Worm (Caenorhabditis elegans) whole organism, young adult: ENCODE data around the gene mlcd-1.

Experiments
- B0035.1 ChIP-seq: sonication (generic microtip); optimal IDR thresholded peaks from 2 replicates; lab custom pipeline; 2016; ENCODE audit warnings: missing genetic modification characterization, mild to moderate bottlenecking, missing compliant biosample characterization, missing genotype, missing genetic modification reagents
- C17E4.6 ChIP-seq: fragments of 200-800 bp; sonication (Bioruptor generic); IDR thresholded peaks from 2 replicates; pipeline ENCODE4 v1.3.6; 2022; ENCODE audit warnings: missing genetic modification reagents, missing genetic modification characterization, missing compliant biosample characterization
- F22D6.2 ChIP-seq: sonication (generic microtip); optimal IDR thresholded peaks from 2 replicates; lab custom pipeline; 2016; ENCODE audit warnings: mild to moderate bottlenecking, missing genetic modification characterization, missing compliant biosample characterization
- F33H1.4 ChIP-seq: fragments of 200-800 bp; sonication (Bioruptor generic); IDR thresholded peaks from 2 replicates; pipeline ENCODE4 v1.3.6; 2022; ENCODE audit warnings: missing genetic modification reagents, missing genetic modification characterization, missing compliant biosample characterization
- F37B4.10 ChIP-seq: fragments of 200-800 bp; sonication (Bioruptor generic); IDR thresholded peaks from 2 replicates; pipeline ENCODE4 v1.3.6; 2022; ENCODE audit warnings: missing genetic modification characterization, missing compliant biosample characterization
- F39B2.1 ChIP-seq: fragments of 200-800 bp; sonication (Bioruptor generic); IDR thresholded peaks from 2 replicates; pipeline ENCODE4 v1.3.6; 2022; ENCODE audit warnings: missing genetic modification reagents, missing genetic modification characterization, missing compliant biosample characterization
- K11D2.4 ChIP-seq: fragments of 200-800 bp; sonication (Bioruptor generic); IDR thresholded peaks from 2 replicates; pipeline ENCODE4 v1.3.6; 2022; ENCODE audit warnings: missing genetic modification reagents, missing genetic modification characterization, missing compliant biosample characterization
- T07F8.4 ChIP-seq: sonication (generic microtip); optimal IDR thresholded peaks from 2 replicates; lab custom pipeline; 2016; ENCODE audit warnings: mild to moderate bottlenecking, missing genetic modification characterization, moderate library complexity, missing compliant biosample characterization
- Y79H2A.3 ChIP-seq: fragments of 200-800 bp; sonication (Bioruptor generic); conservative IDR thresholded peaks from 2 replicates; pipeline ENCODE4 v1.3.6; 2022; ENCODE audit warnings: missing genetic modification reagents, missing genetic modification characterization, missing compliant biosample characterization
- aptf-2 ChIP-seq: fragments of 200-800 bp; sonication (Bioruptor generic); conservative IDR thresholded peaks from 2 replicates; pipeline ENCODE4 v1.3.6; 2022; ENCODE audit warnings: missing genetic modification reagents, missing genetic modification characterization, missing compliant biosample characterization
- athp-1 ChIP-seq: sonication (generic microtip); optimal IDR thresholded peaks from 2 replicates; lab custom pipeline; 2017; ENCODE audit warnings: mild to moderate bottlenecking, missing genetic modification characterization, missing compliant biosample characterization
- bed-1 ChIP-seq: fragments of 200-800 bp; sonication (Bioruptor generic); IDR thresholded peaks from 2 replicates; pipeline ENCODE4 v1.3.6; 2022; ENCODE audit warnings: missing genetic modification reagents, missing genetic modification characterization, missing compliant biosample characterization
- bed-2 ChIP-seq: fragments of 200-800 bp; sonication (Bioruptor generic); IDR thresholded peaks from 2 replicates; pipeline ENCODE4 v1.3.6; 2022; ENCODE audit warnings: missing genetic modification reagents, missing genetic modification characterization, missing compliant biosample characterization
- cebp-1 ChIP-seq, 2 experiments: fragments of 200-800 bp in 1 of 2; sonication (Bioruptor generic) in 1 of 2; sonication (generic microtip) in 1 of 2; IDR thresholded peaks in 1 of 2; optimal IDR thresholded peaks in 1 of 2; 2 replicates each; pipeline versions ENCODE4 v1.3.6 to Lab custom; 2017 to 2022; ENCODE audit warnings: missing compliant biosample characterization in 2 of 2, missing genetic modification characterization in 2 of 2, mild to moderate bottlenecking in 1 of 2, missing genetic modification reagents in 1 of 2, moderate library complexity in 1 of 2
- cebp-2 ChIP-seq: fragments of 200-800 bp; sonication (Bioruptor generic); IDR thresholded peaks from 2 replicates; pipeline ENCODE4 v1.3.6; 2022; ENCODE audit warnings: missing genetic modification characterization, missing compliant biosample characterization
- ceh-27 ChIP-seq: fragments of 200-800 bp; sonication (Bioruptor generic); optimal IDR thresholded peaks from 2 replicates; lab custom pipeline; 2018; ENCODE audit warnings: mild to moderate bottlenecking, missing genetic modification characterization, moderate library complexity, missing compliant biosample characterization
- ceh-79 ChIP-seq: sonication (generic microtip); optimal IDR thresholded peaks from 2 replicates; lab custom pipeline; 2017; ENCODE audit warnings: mild to moderate bottlenecking, missing genetic modification characterization, missing compliant biosample characterization
- chd-7 ChIP-seq: sonication (generic microtip); optimal IDR thresholded peaks from 2 replicates; lab custom pipeline; 2016; ENCODE audit warnings: mild to moderate bottlenecking, missing genetic modification characterization, moderate library complexity, missing compliant biosample characterization
- die-1 ChIP-seq: sonication (generic microtip); optimal IDR thresholded peaks from 2 replicates; lab custom pipeline; 2016; ENCODE audit warnings: missing genotype, mild to moderate bottlenecking, missing genetic modification characterization, missing compliant biosample characterization
- dpff-1 ChIP-seq: sonication (generic microtip); optimal IDR thresholded peaks from 2 replicates; lab custom pipeline; 2017; ENCODE audit warnings: mild to moderate bottlenecking, missing genetic modification characterization, missing compliant biosample characterization
- dpl-1 ChIP-seq: fragments of 150-350 bp; optimal IDR thresholded peaks from 2 replicates; lab custom pipeline; 2014; ENCODE audit warnings: missing biosample characterization, missing genetic modification reagents, missing genetic modification characterization
- efl-1 ChIP-seq: fragments of 150-350 bp; optimal IDR thresholded peaks from 2 replicates; lab custom pipeline; 2014; ENCODE audit warnings: missing biosample characterization, missing genetic modification reagents, missing genetic modification characterization
- ekl-4 ChIP-seq: fragments of 200-800 bp; sonication (Bioruptor generic); IDR thresholded peaks from 2 replicates; pipeline ENCODE4 v1.3.6; 2022; ENCODE audit warnings: missing genetic modification reagents, missing genetic modification characterization, missing compliant biosample characterization
- ets-4 ChIP-seq: fragments of 200-800 bp; sonication (Bioruptor generic); optimal IDR thresholded peaks from 2 replicates; lab custom pipeline; 2018; ENCODE audit warnings: mild to moderate bottlenecking, missing genetic modification characterization, missing compliant biosample characterization
- hmg-1.2 ChIP-seq: fragments of 200-800 bp; sonication (Bioruptor generic); IDR thresholded peaks from 2 replicates; pipeline ENCODE4 v1.3.6; 2022; ENCODE audit warnings: missing genetic modification reagents, missing genetic modification characterization, missing compliant biosample characterization
- lag-1 ChIP-seq: fragments of 200-800 bp; sonication (Bioruptor generic); IDR thresholded peaks from 2 replicates; pipeline ENCODE4 v1.3.6; 2022; ENCODE audit warnings: missing genetic modification reagents, missing genetic modification characterization, missing compliant biosample characterization
- lin-26 ChIP-seq: fragments of 200-800 bp; sonication (Bioruptor generic); IDR thresholded peaks from 2 replicates; pipeline ENCODE4 v1.3.6; 2022; ENCODE audit warnings: missing genetic modification reagents, missing genetic modification characterization, missing compliant biosample characterization
- lin-35 ChIP-seq, 3 experiments: fragments of 150-350 bp in 2 of 3; sonication (generic microtip) in 1 of 3; optimal IDR thresholded peaks; 2 replicates each; lab custom pipeline; 2014 to 2018; ENCODE audit warnings: missing biosample characterization in 3 of 3, missing genetic modification characterization in 3 of 3, missing genetic modification reagents in 3 of 3
- lir-1 ChIP-seq: fragments of 200-800 bp; sonication (Bioruptor generic); conservative IDR thresholded peaks from 2 replicates; pipeline ENCODE4 v1.3.6; 2022; ENCODE audit warnings: missing genetic modification reagents, missing genetic modification characterization, missing compliant biosample characterization
- madf-3 ChIP-seq: fragments of 200-800 bp; sonication (Bioruptor generic); IDR thresholded peaks from 2 replicates; pipeline ENCODE4 v1.3.6; 2022; ENCODE audit warnings: missing genetic modification reagents, missing genetic modification characterization, missing compliant biosample characterization
- madf-6 ChIP-seq: fragments of 200-800 bp; sonication (Bioruptor generic); IDR thresholded peaks from 2 replicates; pipeline ENCODE4 v1.3.6; 2022; ENCODE audit warnings: missing genetic modification reagents, missing genetic modification characterization, missing compliant biosample characterization
- madf-8 ChIP-seq: fragments of 200-800 bp; sonication (Bioruptor generic); conservative IDR thresholded peaks from 2 replicates; pipeline ENCODE4 v1.3.6; 2022; ENCODE audit warnings: missing genetic modification reagents, missing genetic modification characterization, missing compliant biosample characterization
- mcd-1 ChIP-seq: fragments of 200-800 bp; sonication (Bioruptor generic); IDR thresholded peaks from 2 replicates; pipeline ENCODE4 v1.3.6; 2022; ENCODE audit warnings: missing genetic modification reagents, missing genetic modification characterization, missing compliant biosample characterization
- nfyb-1 ChIP-seq: fragments of 200-800 bp; sonication (Bioruptor generic); IDR thresholded peaks from 2 replicates; pipeline ENCODE4 v1.3.6; 2022; ENCODE audit warnings: missing genetic modification reagents, missing genetic modification characterization, missing compliant biosample characterization
- sea-2 ChIP-seq: fragments of 200-800 bp; sonication (Bioruptor generic); IDR thresholded peaks from 2 replicates; pipeline ENCODE4 v1.3.6; 2022; ENCODE audit warnings: missing genetic modification characterization, missing compliant biosample characterization
- snpc-1.1 ChIP-seq: sonication (generic microtip); optimal IDR thresholded peaks from 2 replicates; lab custom pipeline; 2017; ENCODE audit warnings: missing genetic modification characterization, mild to moderate bottlenecking, missing compliant biosample characterization, antibody characterized with exemption, moderate library complexity, missing genotype, missing genetic modification reagents; ENCODE audit not compliant: insufficient read depth
- snpc-1.3 ChIP-seq: sonication (generic microtip); optimal IDR thresholded peaks from 2 replicates; lab custom pipeline; 2017; ENCODE audit warnings: missing genetic modification characterization, mild to moderate bottlenecking, missing compliant biosample characterization, antibody characterized with exemption, moderate library complexity, missing genotype, missing genetic modification reagents; ENCODE audit not compliant: insufficient read depth
- snpc-3.4 ChIP-seq: sonication (generic microtip); optimal IDR thresholded peaks from 2 replicates; lab custom pipeline; 2017; ENCODE audit warnings: missing genetic modification characterization, mild to moderate bottlenecking, missing compliant biosample characterization, antibody characterized with exemption, moderate library complexity, missing genotype, missing genetic modification reagents
- snpc-4 ChIP-seq, 5 experiments: fragments of 150-350 bp in 1 of 5; sonication (generic microtip) in 4 of 5; optimal IDR thresholded peaks; 2 replicates each; lab custom pipeline; 2014 to 2018; ENCODE audit warnings: missing genetic modification characterization in 5 of 5, missing biosample characterization in 3 of 5, antibody characterized with exemption in 2 of 5, mild to moderate bottlenecking in 2 of 5, missing compliant biosample characterization in 2 of 5, missing genotype in 2 of 5, moderate library complexity in 2 of 5, missing genetic modification reagents in 1 of 5
- sptf-2 ChIP-seq: fragments of 200-800 bp; sonication (Bioruptor generic); optimal IDR thresholded peaks from 2 replicates; lab custom pipeline; 2018; ENCODE audit warnings: mild to moderate bottlenecking, missing genetic modification characterization, missing compliant biosample characterization
- tbp1 ChIP-seq: fragments of 200-800 bp; sonication (Bioruptor generic); optimal IDR thresholded peaks from 2 replicates; lab custom pipeline; 2018; ENCODE audit warnings: mild to moderate bottlenecking, missing genetic modification characterization, missing compliant biosample characterization
- tlf-1 ChIP-seq: fragments of 200-800 bp; sonication (Bioruptor generic); optimal IDR thresholded peaks from 2 replicates; lab custom pipeline; 2018; ENCODE audit warnings: mild to moderate bottlenecking, missing genetic modification characterization, missing compliant biosample characterization
- unc-130 ChIP-seq: sonication (generic microtip); optimal IDR thresholded peaks from 2 replicates; lab custom pipeline; 2016; ENCODE audit warnings: missing genetic modification reagents, missing genetic modification characterization, missing compliant biosample characterization
- xnd-1 ChIP-seq: sonication (generic microtip); optimal IDR thresholded peaks from 2 replicates; lab custom pipeline; 2016; ENCODE audit warnings: missing genotype, missing genetic modification reagents, missing genetic modification characterization, missing compliant biosample characterization
- zfh-2 ChIP-seq: fragments of 200-800 bp; sonication (Bioruptor generic); conservative IDR thresholded peaks from 2 replicates; pipeline ENCODE4 v1.3.6; 2022; ENCODE audit warnings: missing genetic modification reagents, missing genetic modification characterization, missing compliant biosample characterization
- ztf-25 ChIP-seq: fragments of 200-800 bp; sonication (Bioruptor generic); IDR thresholded peaks from 2 replicates; pipeline ENCODE4 v1.3.6; 2022; ENCODE audit warnings: missing genetic modification reagents, missing genetic modification characterization, missing compliant biosample characterization
- ztf-3 ChIP-seq: fragments of 200-800 bp; sonication (Bioruptor generic); optimal IDR thresholded peaks from 2 replicates; lab custom pipeline; 2018; ENCODE audit warnings: mild to moderate bottlenecking, missing genetic modification characterization, missing compliant biosample characterization

Gene mlcd-1

ce11 chrIII:4587177-4587576, 19.2 kb upstream of the mlcd-1 start, which contains the start of the genes F35G12.7 and smc-4:
Gene F35G12.7 (minus strand): TSS chrIII:4587330.
Gene smc-4 (plus strand): TSS chrIII:4587501.
- TF ChIP-seq ceh-27 (peak; percentile 27), snpc-3.4 (tag; lab: Kevin White, UChicago) (peak; percentile 76), mcd-1 (GFP tag; lab: Robert Waterston, UW) (peak; percentile 55; the same call in 1 of the 2 replicates), bed-1 (GFP tag; lab: Robert Waterston, UW) (no peak), lin-26 (GFP tag; lab: Robert Waterston, UW) (no peak), lir-1 (peak; percentile 54; the same call in 1 of the 2 replicates), ztf-25 (0 out of 2 replicates have a peak, but pooled peaks have one; percentile 28), snpc-1.1 (peak; percentile 21), F22D6.2 (tag; lab: Kevin White, UChicago) (no peak), F33H1.4 (peak; percentile 70), B0035.1 (tag; lab: Kevin White, UChicago) (no peak), lin-35 (GFP tag; optimal IDR thresholded peaks at IDR 0.05; lab: Kevin White, UChicago) (peak in 1 of 3 experiments; percentile 62), madf-8 (GFP tag; lab: Robert Waterston, UW) (peak; percentile 88), dpff-1 (tag; lab: Kevin White, UChicago) (no peak), zfh-2 (GFP tag; lab: Robert Waterston, UW) (no peak), aptf-2 (no peak), T07F8.4 (tag; lab: Kevin White, UChicago) (no peak), xnd-1 (tag; lab: Kevin White, UChicago) (peak; percentile 63), ceh-79 (tag; lab: Kevin White, UChicago) (no peak), ekl-4 (GFP tag; lab: Robert Waterston, UW) (peak; percentile 66), nfyb-1 (GFP tag; lab: Robert Waterston, UW) (peak; percentile 67), die-1 (tag; lab: Kevin White, UChicago) (peak; percentile 24), F39B2.1 (GFP tag; lab: Robert Waterston, UW) (no peak), bed-2 (no peak), chd-7 (tag; lab: Kevin White, UChicago) (no peak), unc-130 (no peak), sptf-2 (no peak), K11D2.4 (no peak), snpc-1.3 (tag; lab: Kevin White, UChicago) (peak; percentile 24), lag-1 (GFP tag; lab: Robert Waterston, UW) (no peak), cebp-2 (no peak), Y79H2A.3 (GFP tag; lab: Robert Waterston, UW) (no peak), efl-1 (GFP tag; lab: Kevin White, UChicago) (peak; percentile 94), C17E4.6 (GFP tag; lab: Robert Waterston, UW) (peak; percentile 51; the same call in 1 of the 2 replicates), madf-6 (GFP tag; lab: Robert Waterston, UW) (peak; percentile 96), tlf-1 (peak; percentile 62), dpl-1 (GFP tag; lab: Kevin White, UChicago) (peak; percentile 87), athp-1 (tag; lab: Kevin White, UChicago) (no peak), madf-3 (GFP tag; lab: Robert Waterston, UW) (peak; percentile 82; the same call in 1 of the 2 replicates), ets-4 (GFP tag; lab: Kevin White, UChicago) (no peak), hmg-1.2 (GFP tag; lab: Robert Waterston, UW) (peak; percentile 47; the same call in 1 of the 2 replicates), F37B4.10 (0 out of 2 replicates have a peak, but pooled peaks have one; percentile 15), tbp1 (GFP tag; lab: Kevin White, UChicago) (peak; percentile 30), cebp-1 (GFP tag; IDR thresholded peaks at IDR 0.05; lab: Robert Waterston, UW) (no peak), cebp-1 (tag; optimal IDR thresholded peaks at IDR 0.05; lab: Kevin White, UChicago) (peak; percentile 26), snpc-4 (GFP tag; optimal IDR thresholded peaks at IDR 0.05; lab: Kevin White, UChicago) (no peak), snpc-4 (tag; optimal IDR thresholded peaks at IDR 0.05; lab: Kevin White, UChicago) (peak in 2 of 4 experiments; percentile 7 to 23), ztf-3 (no peak), sea-2 (GFP tag; lab: Robert Waterston, UW) (no peak)
